Worm (Caenorhabditis elegans) whole organism, L4 larva: ENCODE measurements around the gene cav-1.

Source experiments
- lsy-2 ChIP-seq, 2 experiments: fragments of 150-350 bp in 1 of 2; sonication (generic microtip) in 1 of 2; optimal IDR thresholded peaks; 2 replicates each; lab custom pipeline; 2014 to 2017; ENCODE audit warnings: missing biosample characterization in 2 of 2, missing genetic modification characterization in 2 of 2
- nhr-237 ChIP-seq: sonication (generic microtip); optimal IDR thresholded peaks from 2 replicates; lab custom pipeline; 2017; ENCODE audit warnings: missing biosample characterization, missing genetic modification characterization
- nhr-76 ChIP-seq: fragments of 150-350 bp; optimal IDR thresholded peaks from 2 replicates; lab custom pipeline; 2014; ENCODE audit warnings: missing biosample characterization, missing genetic modification characterization
- skn-1 ChIP-seq: fragments of 150-350 bp; optimal IDR thresholded peaks from 2 replicates; lab custom pipeline; 2014; ENCODE audit warnings: missing biosample characterization, missing genetic modification characterization
- unc-62 ChIP-seq, 3 experiments: fragments of 150-350 bp in 1 of 3; sonication (generic microtip); optimal IDR thresholded peaks in 2 of 3; peaks in 1 of 3; 1 replicate in 1 of 3; 2 replicates in 2 of 3; lab custom pipeline; 2014 to 2017; ENCODE audit warnings: missing biosample characterization in 3 of 3, missing genetic modification characterization in 3 of 3, missing genetic modification reagents in 3 of 3, missing genotype in 1 of 3
- zip-11 ChIP-seq: fragments of 200-800 bp; sonication (Bioruptor generic); IDR thresholded peaks from 2 replicates; pipeline ENCODE4 v1.3.6; 2022; ENCODE audit warnings: missing genetic modification characterization, missing compliant biosample characterization

- TF ChIP-seq unc-62 (GFP tag; optimal IDR thresholded peaks at IDR 0.05 in 1 of 2; lab: Kevin White, UChicago) (no peak), unc-62 (tag; optimal IDR thresholded peaks at IDR 0.05; lab: Kevin White, UChicago) (no peak), zip-11 (GFP tag; lab: Robert Waterston, UW) (no peak), lsy-2 (tag; optimal IDR thresholded peaks at IDR 0.05; lab: Kevin White, UChicago) (no peak), skn-1 (tag; lab: Kevin White, UChicago) (no peak), nhr-76 (tag; lab: Kevin White, UChicago) (no peak), nhr-237 (tag; lab: Kevin White, UChicago) (no peak)
These were observed 43.9 kb upstream of the cav-1 start, which contains the start of gene nhr-100 for ce11 chrIV:9728376-9728775.
